Fruit fly (Drosophila melanogaster) whole organism, larva: Measurements from ENCODE around the gene MtnA.

ENCODE experiments used
- noc ChIP-seq: fragments of 200-800 bp; sonication (Bioruptor generic); optimal IDR thresholded peaks from 3 replicates; lab custom pipeline; 2019; ENCODE audit warnings: missing biosample characterization, mild to moderate bottlenecking, missing genetic modification characterization, moderate library complexity

Gene MtnA

dm6 chr3R:9777941-9778360 lies 6.2 kb downstream of the MtnA start, which contains the start of gene RpS29:
TSS of gene RpS29 (plus strand) at chr3R:9778042.
- peak; percentile 73 for TF ChIP-seq noc (tag; lab: Kevin White, UChicago)

DNA sequence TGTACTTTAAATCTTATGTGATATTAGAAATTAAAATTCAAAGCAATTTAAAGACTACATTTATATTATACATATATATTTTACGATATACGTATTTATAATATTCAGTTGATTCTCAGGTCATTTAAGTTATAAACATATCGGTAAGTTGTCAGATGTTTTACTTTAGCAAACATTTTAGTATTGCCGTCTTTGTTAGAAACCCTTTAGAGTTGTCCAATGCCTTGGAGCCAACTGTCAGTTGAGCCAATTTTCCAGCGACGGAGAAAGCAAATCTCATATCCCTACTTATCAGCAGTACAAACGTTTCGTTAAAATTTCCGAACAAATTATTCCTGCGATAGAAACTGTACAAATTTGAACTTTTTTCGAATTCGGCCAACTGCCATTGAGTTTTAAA lies 9.3 kb downstream of the MtnA start, which contains the start of gene topi:
TSS of gene topi (plus strand) at position 301 of the 400 bp plus-strand sequence.
- TF ChIP-seq noc (tag; lab: Kevin White, UChicago) = no peak

DNA sequence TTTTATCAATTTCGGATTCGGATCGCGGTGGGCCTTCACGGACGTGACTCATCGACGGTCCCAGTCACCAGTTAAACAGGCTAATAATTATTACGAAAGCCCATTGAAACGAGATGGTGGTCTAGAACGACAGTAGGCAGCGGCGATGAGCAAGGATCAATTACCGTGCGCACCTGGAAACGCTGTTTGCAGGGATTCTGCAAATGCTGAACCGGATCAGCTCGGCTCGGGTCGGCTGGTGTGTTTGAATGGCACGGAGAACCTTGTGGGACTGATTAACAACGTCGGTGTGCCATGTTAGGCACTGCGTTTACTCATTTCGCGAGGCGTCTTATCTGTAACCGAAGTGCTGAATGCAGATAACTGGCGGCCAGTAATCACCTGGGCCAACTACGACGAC lies 10.0 kb downstream of the MtnA start, which contains the start of gene Whamy:
TSS of gene Whamy (minus strand) at position 273 of the 400 bp plus-strand sequence.
- peak; percentile 73 for TF ChIP-seq noc (tag; lab: Kevin White, UChicago)

DNA sequence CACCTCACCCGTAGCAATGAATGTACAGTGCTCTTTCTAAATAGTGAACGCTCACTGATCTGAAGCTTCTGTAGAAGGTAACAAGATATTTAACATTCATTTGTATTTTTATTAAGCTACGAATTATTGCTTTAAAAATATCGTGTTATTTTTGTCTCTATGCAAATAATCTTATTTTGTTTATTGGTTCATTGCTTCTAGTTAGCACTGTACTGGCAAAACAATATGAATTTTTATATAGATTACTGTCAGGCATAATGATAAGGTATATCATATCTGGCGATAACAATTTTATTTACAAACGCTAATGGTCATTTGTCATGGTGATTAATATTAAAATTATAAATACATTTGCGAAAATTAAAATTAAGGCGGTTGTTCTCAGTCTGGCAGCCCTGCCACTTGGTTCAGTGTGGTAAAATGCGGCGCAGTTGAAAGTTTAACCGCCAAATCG lies 12.6 kb downstream of the MtnA start, which contains the start of gene CG9471:
TSS of gene CG9471 (minus strand) at position 24 of the 454 bp plus-strand sequence.
- peak; percentile 97 for TF ChIP-seq noc (tag; lab: Kevin White, UChicago)

dm6 chr3R:9770127-9770526 lies 14.0 kb downstream of the MtnA start:
- TF ChIP-seq noc (tag; lab: Kevin White, UChicago) = no peak

DNA sequence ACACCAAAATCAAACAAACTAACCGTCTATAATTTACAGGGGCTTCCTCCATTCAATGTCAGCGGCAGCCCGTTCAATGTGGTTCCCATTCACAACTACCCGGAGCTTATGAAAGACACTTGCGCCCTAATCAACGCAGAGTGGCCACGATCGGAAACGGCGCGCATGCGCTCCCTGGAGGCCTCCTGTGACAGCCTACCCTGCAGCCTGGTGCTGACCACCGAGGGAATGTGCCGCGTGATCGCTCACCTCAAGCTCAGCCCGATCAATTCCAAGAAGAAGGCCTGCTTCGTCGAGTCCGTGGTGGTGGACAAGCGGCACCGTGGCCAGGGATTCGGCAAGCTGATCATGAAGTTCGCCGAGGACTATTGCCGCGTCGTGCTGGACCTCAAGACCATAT lies 15.3 kb downstream of the MtnA start, which contains the start of gene MED6:
TSS of gene MED6 (minus strand) at position 101 of the 400 bp plus-strand sequence.
- no peak for TF ChIP-seq noc (tag; lab: Kevin White, UChicago)

- TF ChIP-seq noc (tag; lab: Kevin White, UChicago) = peak; percentile 49
Observed at dm6 chr3R:9767620-9768592, 16.3 kb downstream of the MtnA start, which contains the start of gene Naa80. TSS of gene Naa80 (plus strand) at chr3R:9767834.

DNA sequence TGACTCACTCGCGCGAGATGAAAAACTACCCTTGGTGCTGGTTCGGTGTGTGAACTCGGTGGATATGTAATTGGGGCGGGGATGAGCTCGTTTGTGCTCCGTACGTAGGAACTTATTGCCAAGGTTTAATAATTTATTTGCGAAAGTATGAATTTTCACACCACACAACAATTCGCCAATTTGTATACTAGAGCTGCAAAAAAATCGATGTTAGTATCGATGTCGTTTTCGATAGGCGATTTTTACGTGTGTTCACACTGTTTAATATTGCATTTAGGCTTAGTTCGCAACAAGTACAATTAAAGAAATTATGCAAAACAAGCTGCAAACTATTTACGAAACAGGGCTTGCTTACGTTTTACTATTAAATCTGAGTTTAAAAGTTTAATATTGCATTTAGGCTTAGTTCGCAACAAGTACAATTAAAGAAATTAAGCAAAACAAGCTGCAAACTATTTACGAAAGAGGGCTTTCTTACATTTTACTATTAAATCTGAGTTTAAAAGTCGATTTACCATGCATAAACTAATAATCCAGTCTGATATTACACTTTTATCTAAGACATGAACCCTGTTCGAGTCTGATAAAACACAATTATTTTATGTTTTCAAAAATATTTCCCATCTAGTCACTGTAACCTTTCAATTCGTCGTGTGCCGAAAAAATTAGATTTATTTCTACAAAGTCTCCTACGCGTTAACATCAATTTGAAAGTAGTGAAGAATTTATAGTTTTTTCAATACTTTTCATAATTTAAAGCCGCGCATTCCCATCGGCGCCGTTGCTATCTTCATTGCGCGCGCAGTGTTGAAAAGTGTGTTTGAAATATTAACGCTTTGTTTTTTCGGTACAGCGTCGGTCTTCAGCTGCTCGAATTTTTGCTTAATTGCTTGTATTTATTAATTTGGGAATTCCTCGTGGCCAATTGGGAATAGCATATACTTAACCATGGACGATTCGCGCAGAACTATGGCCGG lies 20.9 kb downstream of the MtnA start, which contains the start of the genes Snap24 and CG8478:
TSS of gene Snap24 (minus strand) at position 196 of the 977 bp plus-strand sequence.
TSS of gene CG8478 (plus strand) at position 696 of the 977 bp plus-strand sequence.
- TF ChIP-seq noc (tag; lab: Kevin White, UChicago) = no peak

DNA sequence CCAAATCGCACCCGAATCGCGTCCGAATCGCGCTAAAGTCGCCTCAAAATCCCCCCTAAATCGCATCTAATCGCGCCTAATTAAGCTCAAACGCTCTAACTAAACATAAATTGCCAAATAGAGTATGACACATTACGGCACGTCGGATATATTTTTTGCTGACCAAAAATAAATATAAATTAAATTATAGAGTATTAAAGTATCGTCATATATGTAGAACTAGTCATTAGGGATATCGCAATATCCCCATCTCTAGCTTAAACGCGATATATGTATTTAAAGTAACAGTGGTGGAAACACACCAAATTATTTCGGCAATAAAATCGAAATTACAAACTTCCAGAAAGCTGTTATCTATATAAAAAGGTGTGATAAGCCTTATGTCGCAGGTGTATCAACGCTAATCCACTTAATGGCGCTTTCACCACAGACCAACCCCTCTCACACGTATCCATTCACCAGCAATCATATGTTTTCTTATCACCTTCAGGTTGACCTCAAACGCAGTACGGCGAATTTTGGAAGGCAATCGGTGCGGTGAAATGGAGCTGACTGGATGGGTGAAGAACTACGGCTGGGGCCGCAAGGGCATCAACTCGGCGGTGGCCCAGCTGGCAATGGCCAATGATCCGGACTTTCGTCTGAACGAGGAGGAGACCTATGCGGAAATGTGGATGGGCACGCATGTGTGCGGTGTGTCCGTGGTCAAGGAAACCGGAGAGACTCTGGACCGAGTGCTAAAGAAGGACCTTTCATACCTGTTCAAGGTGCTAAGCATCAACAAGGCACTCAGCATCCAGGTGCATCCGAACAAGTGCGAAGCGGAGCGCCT lies 24.6 kb downstream of the MtnA start, which contains the start of gene Mpi:
TSS of gene Mpi (plus strand) at position 263 of the 832 bp plus-strand sequence.
- TF ChIP-seq noc (tag; lab: Kevin White, UChicago) = no peak

- TF ChIP-seq noc (tag; lab: Kevin White, UChicago) = no peak
Observed at dm6 chr3R:9756187-9756586, 28.0 kb downstream of the MtnA start, which contains the start of the genes Alg12 and Rpt3R. TSS of gene Alg12 (plus strand) at chr3R:9756491. TSS of gene Rpt3R (minus strand) at chr3R:9756510.

- TF ChIP-seq noc (tag; lab: Kevin White, UChicago) = no peak
Observed at dm6 chr3R:9754487-9754886, 29.7 kb downstream of the MtnA start, which contains the start of gene Tti1. TSS of gene Tti1 (minus strand) at chr3R:9754686.

- no peak for TF ChIP-seq noc (tag; lab: Kevin White, UChicago)
Observed at dm6 chr3R:9747900-9748663, 36.1 kb downstream of the MtnA start.

- no peak for TF ChIP-seq noc (tag; lab: Kevin White, UChicago)
Observed at dm6 chr3R:9747875-9747899, 36.5 kb downstream of the MtnA start, which contains the start of gene PpD3. TSS of gene PpD3 (plus strand) at chr3R:9747875.
